5 fruit fly cellular contexts compared by ENCODE assay signal in genomic region chr2L:8738253-8738665, dm6.
A peak's percentile ranks its signal among the peaks of the same experiment; 100 is the strongest.
TF ChIP-seq lines count a peak whose summit lies in the region.

No protein-coding gene starts in this region.

- no peak for TF ChIP-seq CTCF in whole organism, embryonic (GFP tag; optimal IDR thresholded peaks at IDR 0.05; lab: Kevin White, UChicago)

TF ChIP-seq in whole organism, adult, 20 proteins besides CTCF, POLR2A, EP300 and RAD21:
- TF ChIP-seq kay (GFP tag; lab: Kevin White, UChicago; ENCODE audit: borderline replicate concordance) (peak; percentile 68), CG7101 (tag; optimal IDR thresholded peaks at IDR 0.05; lab: Kevin White, UChicago) (peak; percentile 17), cic (GFP tag; optimal IDR thresholded peaks at IDR 0.05; lab: Kevin White, UChicago) (peak; percentile 8), Crg-1 (GFP tag; optimal IDR thresholded peaks at IDR 0.05; lab: Kevin White, UChicago) (no peak), CG5204 (GFP tag; optimal IDR thresholded peaks at IDR 0.05; lab: Kevin White, UChicago) (no peak), toe (GFP tag; optimal IDR thresholded peaks at IDR 0.05; lab: Kevin White, UChicago) (no peak), Mnt (GFP tag; optimal IDR thresholded peaks at IDR 0.05; lab: Kevin White, UChicago) (no peak), tj (GFP tag; optimal IDR thresholded peaks at IDR 0.05; lab: Kevin White, UChicago) (no peak), pad (GFP tag; optimal IDR thresholded peaks at IDR 0.05; lab: Kevin White, UChicago) (peak; percentile 66), bab1 (GFP tag; optimal IDR thresholded peaks at IDR 0.05; lab: Kevin White, UChicago) (no peak), Clk (GFP tag; optimal IDR thresholded peaks at IDR 0.05; lab: Kevin White, UChicago) (no peak)

TF ChIP-seq in whole organism, embryonic, 481 proteins besides CTCF, POLR2A, EP300 and RAD21 (continues in another document):
- TF ChIP-seq jigr1 (GFP tag; IDR thresholded peaks at IDR 0.05; lab: Robert Waterston, UW) (no peak), mam (GFP tag; optimal IDR thresholded peaks at IDR 0.05; lab: Kevin White, UChicago) (peak; percentile 2), Hey (tag; optimal IDR thresholded peaks at IDR 0.05; lab: Kevin White, UChicago) (peak; percentile 24), Jarid2 (GFP tag; optimal IDR thresholded peaks at IDR 0.05; lab: Kevin White, UChicago) (peak; percentile 11), Atf-2 (GFP tag; optimal IDR thresholded peaks at IDR 0.05; lab: Kevin White, UChicago) (no peak), CG9609 (GFP tag; optimal IDR thresholded peaks at IDR 0.05; lab: Kevin White, UChicago) (no peak), z (GFP tag; IDR thresholded peaks at IDR 0.05; lab: Robert Waterston, UW) (no peak), Dip3 (GFP tag; optimal IDR thresholded peaks at IDR 0.05; lab: Kevin White, UChicago) (peak; percentile 38), al (GFP tag; IDR thresholded peaks at IDR 0.05; lab: Robert Waterston, UW) (peak; percentile 43; the same call in 1 of the 2 replicates), CG18619 (GFP tag; optimal IDR thresholded peaks at IDR 0.05; lab: Kevin White, UChicago) (peak; percentile 3), Vsx1 (GFP tag; optimal IDR thresholded peaks at IDR 0.05; lab: Kevin White, UChicago) (no peak), CG16779 (GFP tag; IDR thresholded peaks at IDR 0.05; lab: Robert Waterston, UW) (no peak; the same call in 1 of the 2 replicates), Xrp1 (GFP tag; IDR thresholded peaks at IDR 0.05; lab: Robert Waterston, UW) (peak; percentile 48; the same call in 1 of the 2 replicates), BtbVII (GFP tag; optimal IDR thresholded peaks at IDR 0.05; lab: Kevin White, UChicago) (peak; percentile 9), caup (GFP tag; optimal IDR thresholded peaks at IDR 0.05; lab: Kevin White, UChicago; ENCODE audit: severe bottlenecking) (peak; percentile 72), Chrac-16 (GFP tag; optimal IDR thresholded peaks at IDR 0.05; lab: Kevin White, UChicago) (peak; percentile 38), Trl (optimal IDR thresholded peaks at IDR 0.05; lab: Kevin White, UChicago) (no peak), Trl (GFP tag; optimal IDR thresholded peaks at IDR 0.05; lab: Kevin White, UChicago) (peak; percentile 30), repo (GFP tag; optimal IDR thresholded peaks at IDR 0.05; lab: Kevin White, UChicago) (no peak), CG3847 (GFP tag; IDR thresholded peaks at IDR 0.05; lab: Robert Waterston, UW) (peak; percentile 43)

TF ChIP-seq in whole organism, prepupa, 60 proteins besides CTCF, POLR2A, EP300 and RAD21 (continues in another document):
- TF ChIP-seq fkh (GFP tag; optimal IDR thresholded peaks at IDR 0.05; lab: Kevin White, UChicago): peak; percentile 93
- peak; percentile 12 for TF ChIP-seq Sox14 (GFP tag; optimal IDR thresholded peaks at IDR 0.05; lab: Kevin White, UChicago)
- TF ChIP-seq Eip75B (GFP tag; optimal IDR thresholded peaks at IDR 0.05; lab: Kevin White, UChicago): peak; percentile 2
- no peak for TF ChIP-seq CG9139 (GFP tag; optimal IDR thresholded peaks at IDR 0.05; lab: Kevin White, UChicago)
- peak; percentile 4 for TF ChIP-seq OdsH (GFP tag; optimal IDR thresholded peaks at IDR 0.05; lab: Kevin White, UChicago)
- TF ChIP-seq CG32006 (GFP tag; optimal IDR thresholded peaks at IDR 0.05; lab: Kevin White, UChicago): peak; percentile 10
- no peak for TF ChIP-seq spab (GFP tag; optimal IDR thresholded peaks at IDR 0.05; lab: Kevin White, UChicago)
- TF ChIP-seq CG6792 (GFP tag; optimal IDR thresholded peaks at IDR 0.05; lab: Kevin White, UChicago): peak; percentile 4
- no peak for TF ChIP-seq dsx (GFP tag; optimal IDR thresholded peaks at IDR 0.05; lab: Kevin White, UChicago; ENCODE audit: poor library complexity, severe bottlenecking)
- no peak for TF ChIP-seq eg (GFP tag; IDR thresholded peaks at IDR 0.05; lab: Robert Waterston, UW)
- TF ChIP-seq fd85E (GFP tag; optimal IDR thresholded peaks at IDR 0.05; lab: Kevin White, UChicago): no peak
- no peak for TF ChIP-seq CG8632 (GFP tag; optimal IDR thresholded peaks at IDR 0.05; lab: Kevin White, UChicago)
- peak; percentile 28 for TF ChIP-seq Hr39 (GFP tag; optimal IDR thresholded peaks at IDR 0.05; lab: Kevin White, UChicago)
- no peak for TF ChIP-seq Sox15 (GFP tag; optimal IDR thresholded peaks at IDR 0.05; lab: Kevin White, UChicago)
- peak; percentile 39 for TF ChIP-seq Smox (GFP tag; optimal IDR thresholded peaks at IDR 0.05; lab: Kevin White, UChicago)
- peak; percentile 15 for TF ChIP-seq CG8319 (GFP tag; optimal IDR thresholded peaks at IDR 0.05; lab: Kevin White, UChicago)
- peak; percentile 8 for TF ChIP-seq Sox102F (GFP tag; optimal IDR thresholded peaks at IDR 0.05; lab: Kevin White, UChicago)
- TF ChIP-seq achi (GFP tag; optimal IDR thresholded peaks at IDR 0.05; lab: Kevin White, UChicago): no peak
- peak; percentile 77 for TF ChIP-seq Eip93F (GFP tag; optimal IDR thresholded peaks at IDR 0.05; lab: Kevin White, UChicago)
- peak; percentile 31 for TF ChIP-seq net (GFP tag; optimal IDR thresholded peaks at IDR 0.05; lab: Kevin White, UChicago)
- TF ChIP-seq ss (GFP tag; optimal IDR thresholded peaks at IDR 0.05; lab: Kevin White, UChicago): peak; percentile 22 to 24

TF ChIP-seq in whole organism, pupa, 21 proteins besides CTCF, POLR2A, EP300 and RAD21:
- TF ChIP-seq CG4496 (GFP tag; IDR thresholded peaks at IDR 0.05; lab: Robert Waterston, UW): peak; percentile 20; the same call in 2 of the 3 replicates
- no peak for TF ChIP-seq CG14655 (GFP tag; optimal IDR thresholded peaks at IDR 0.05; lab: Kevin White, UChicago)
- peak; percentile 34; the same call in 1 of the 2 replicates for TF ChIP-seq Ets98B (GFP tag; IDR thresholded peaks at IDR 0.05; lab: Robert Waterston, UW)
- TF ChIP-seq CG9948 (tag; optimal IDR thresholded peaks at IDR 0.05; lab: Kevin White, UChicago): no peak
- no peak for TF ChIP-seq D1 (tag; optimal IDR thresholded peaks at IDR 0.05; lab: Kevin White, UChicago)
- TF ChIP-seq CG8301 (tag; optimal IDR thresholded peaks at IDR 0.05; lab: Kevin White, UChicago): peak; percentile 6
- peak; percentile 34; the same call in 1 of the 2 replicates for TF ChIP-seq CG32121 (GFP tag; IDR thresholded peaks at IDR 0.05; lab: Robert Waterston, UW)
- no peak for TF ChIP-seq Pif1B (GFP tag; optimal IDR thresholded peaks at IDR 0.05; lab: Kevin White, UChicago)
- peak; percentile 5 for TF ChIP-seq CG8159 (tag; optimal IDR thresholded peaks at IDR 0.05; lab: Kevin White, UChicago)
- TF ChIP-seq gl (tag; optimal IDR thresholded peaks at IDR 0.05; lab: Kevin White, UChicago): no peak
- no peak for TF ChIP-seq CG13204 (GFP tag; optimal IDR thresholded peaks at IDR 0.05; lab: Kevin White, UChicago)
- TF ChIP-seq CG34367 (tag; optimal IDR thresholded peaks at IDR 0.05; lab: Kevin White, UChicago): no peak
- TF ChIP-seq EcR (GFP tag; optimal IDR thresholded peaks at IDR 0.05; lab: Kevin White, UChicago): peak; percentile 62
TF ChIP-seq in whole organism, pupa: peak in this region for 6.

TF ChIP-seq in whole organism, wandering third instar larva, 38 proteins besides CTCF, POLR2A, EP300 and RAD21 (continues in another document):
- TF ChIP-seq Mio (GFP tag; optimal IDR thresholded peaks at IDR 0.05; lab: Kevin White, UChicago) (no peak), Jra (GFP tag; optimal IDR thresholded peaks at IDR 0.05; lab: Kevin White, UChicago) (no peak), Rel (GFP tag; optimal IDR thresholded peaks at IDR 0.05; lab: Kevin White, UChicago) (no peak), Rel (tag; optimal IDR thresholded peaks at IDR 0.05; lab: Kevin White, UChicago) (no peak), br (GFP tag; optimal IDR thresholded peaks at IDR 0.05; lab: Kevin White, UChicago) (peak; percentile 60), jim (GFP tag; optimal IDR thresholded peaks at IDR 0.05; lab: Kevin White, UChicago) (no peak), tai (GFP tag; optimal IDR thresholded peaks at IDR 0.05; lab: Kevin White, UChicago) (no peak), psq (GFP tag; optimal IDR thresholded peaks at IDR 0.05; lab: Kevin White, UChicago) (peak; percentile 51), dl (GFP tag; optimal IDR thresholded peaks at IDR 0.05; lab: Kevin White, UChicago; ENCODE audit: insufficient read depth in 1 of 2, partially characterized antibody in 2 of 2) (no peak), Hr83 (GFP tag; optimal IDR thresholded peaks at IDR 0.05; lab: Kevin White, UChicago; ENCODE audit: poor library complexity, severe bottlenecking) (no peak), sage (GFP tag; optimal IDR thresholded peaks at IDR 0.05; lab: Kevin White, UChicago) (no peak), foxo (GFP tag; optimal IDR thresholded peaks at IDR 0.05; lab: Kevin White, UChicago) (peak in 1 of 2 experiments; percentile 57), Hr78 (GFP tag; optimal IDR thresholded peaks at IDR 0.05; lab: Kevin White, UChicago) (no peak), Dif (GFP tag; optimal IDR thresholded peaks at IDR 0.05; lab: Kevin White, UChicago; ENCODE audit: partially characterized antibody) (no peak), fru (GFP tag; optimal IDR thresholded peaks at IDR 0.05; lab: Kevin White, UChicago) (peak; percentile 42), rgr (GFP tag; optimal IDR thresholded peaks at IDR 0.05; lab: Kevin White, UChicago) (peak; percentile 62), CG32264 (GFP tag; optimal IDR thresholded peaks at IDR 0.05; lab: Kevin White, UChicago) (no peak), sv (GFP tag; optimal IDR thresholded peaks at IDR 0.05; lab: Kevin White, UChicago) (no peak), OdsH (GFP tag; optimal IDR thresholded peaks at IDR 0.05; lab: Kevin White, UChicago) (peak; percentile 44), GATAd (GFP tag; optimal IDR thresholded peaks at IDR 0.05; lab: Kevin White, UChicago) (no peak), ey (GFP tag; optimal IDR thresholded peaks at IDR 0.05; lab: Kevin White, UChicago) (peak; percentile 53), Abd-B (GFP tag; optimal IDR thresholded peaks at IDR 0.05; lab: Kevin White, UChicago) (no peak), woc (GFP tag; optimal IDR thresholded peaks at IDR 0.05; lab: Kevin White, UChicago) (no peak), HLH106 (tag; optimal IDR thresholded peaks at IDR 0.05; lab: Kevin White, UChicago) (peak; percentile 43), CrebA (GFP tag; optimal IDR thresholded peaks at IDR 0.05; lab: Kevin White, UChicago; ENCODE audit: borderline replicate concordance) (peak; percentile 56), brk (GFP tag; optimal IDR thresholded peaks at IDR 0.05; lab: Kevin White, UChicago) (peak; percentile 14), Myc (optimal IDR thresholded peaks at IDR 0.05; lab: Kevin White, UChicago) (no peak), CG9705 (GFP tag; optimal IDR thresholded peaks at IDR 0.05; lab: Kevin White, UChicago) (no peak), pan (optimal IDR thresholded peaks at IDR 0.05; lab: Kevin White, UChicago) (no peak), Vsx2 (GFP tag; optimal IDR thresholded peaks at IDR 0.05; lab: Kevin White, UChicago; ENCODE audit: partially characterized antibody) (no peak), Hnf4 (GFP tag; optimal IDR thresholded peaks at IDR 0.05; lab: Kevin White, UChicago) (peak; percentile 53), dmrt93B (GFP tag; optimal IDR thresholded peaks at IDR 0.05; lab: Kevin White, UChicago) (peak; percentile 3), h (GFP tag; optimal IDR thresholded peaks at IDR 0.05; lab: Kevin White, UChicago) (peak; percentile 64)
